Fruit fly (Drosophila melanogaster) Kc167 (cell line): ENCODE data around the gene CG14024.

Source experiments
- Myc ChIP-seq: fragments of >200 bp; optimal IDR thresholded peaks from 2 replicates; lab custom pipeline; 2017; ENCODE audit warnings: missing external identifiers
- Sin3A ChIP-seq: fragments of >200 bp; optimal IDR thresholded peaks from 2 replicates; lab custom pipeline; 2018; ENCODE audit warnings: missing external identifiers
- h ChIP-seq: fragments of >200 bp; optimal IDR thresholded peaks from 3 replicates; lab custom pipeline; 2018; ENCODE audit warnings: missing external identifiers
- insv ChIP-seq: fragments of >200 bp; optimal IDR thresholded peaks from 3 replicates; lab custom pipeline; 2018; ENCODE audit warnings: missing external identifiers
- psq ChIP-seq: fragments of >200 bp; optimal IDR thresholded peaks from 2 replicates; lab custom pipeline; 2017; ENCODE audit warnings: missing external identifiers
- ttk ChIP-seq: sonication (Bioruptor generic); optimal IDR thresholded peaks from 2 replicates; lab custom pipeline; 2017; ENCODE audit warnings: missing external identifiers

CG14024 gene

dm6 chr2L:5285860-5286259 lies 28.8 kb downstream of the CG14024 start:
- TF ChIP-seq Sin3A (lab: Kevin White, UChicago), result no peak
- TF ChIP-seq Myc (lab: Kevin White, UChicago), result no peak

- no peak for TF ChIP-seq insv (lab: Kevin White, UChicago)
- no peak for TF ChIP-seq h (lab: Kevin White, UChicago)
- TF ChIP-seq Myc (lab: Kevin White, UChicago), result no peak
- TF ChIP-seq psq (lab: Kevin White, UChicago), result no peak
- TF ChIP-seq Sin3A (lab: Kevin White, UChicago), result no peak
These were observed 29.9 kb downstream of the CG14024 start for dm6 chr2L:5284820-5285219.

- TF ChIP-seq insv (lab: Kevin White, UChicago), result no peak
- no peak for TF ChIP-seq ttk
- TF ChIP-seq h (lab: Kevin White, UChicago), result no peak
- TF ChIP-seq psq (lab: Kevin White, UChicago), result no peak
- no peak for TF ChIP-seq Myc (lab: Kevin White, UChicago)
- no peak for TF ChIP-seq Sin3A (lab: Kevin White, UChicago)
These were observed 36.2 kb downstream of the CG14024 start, which contains the start of the genes Nin and Bub1 for dm6 chr2L:5278309-5279130. Nin (minus strand) TSS chr2L:5278548. Bub1 (plus strand) TSS chr2L:5278865.

- TF ChIP-seq h (lab: Kevin White, UChicago), result no peak
- no peak for TF ChIP-seq Sin3A (lab: Kevin White, UChicago)
- TF ChIP-seq insv (lab: Kevin White, UChicago), result no peak
- TF ChIP-seq psq (lab: Kevin White, UChicago), result no peak
- TF ChIP-seq Myc (lab: Kevin White, UChicago), result no peak
- TF ChIP-seq ttk, result no peak
These were observed 37.3 kb downstream of the CG14024 start for dm6 chr2L:5277262-5278008.

- TF ChIP-seq ttk, result no peak
- no peak for TF ChIP-seq h (lab: Kevin White, UChicago)
- TF ChIP-seq Myc (lab: Kevin White, UChicago), result no peak
- no peak for TF ChIP-seq Sin3A (lab: Kevin White, UChicago)
- no peak for TF ChIP-seq psq (lab: Kevin White, UChicago)
- TF ChIP-seq insv (lab: Kevin White, UChicago), result no peak
These were observed 43.6 kb downstream of the CG14024 start, which contains the start of gene tkv for dm6 chr2L:5271081-5271480. tkv (minus strand) TSS chr2L:5271384.

dm6 chr2L:5270215-5271071 lies 44.3 kb downstream of the CG14024 start:
- no peak for TF ChIP-seq Myc (lab: Kevin White, UChicago)
- TF ChIP-seq psq (lab: Kevin White, UChicago), result no peak
- no peak for TF ChIP-seq h (lab: Kevin White, UChicago)
- TF ChIP-seq ttk, result no peak
- no peak for TF ChIP-seq Sin3A (lab: Kevin White, UChicago)
- TF ChIP-seq insv (lab: Kevin White, UChicago), result no peak

dm6 chr2L:5268198-5268597 lies 46.5 kb downstream of the CG14024 start, which contains the start of gene Cyp4ac3:
Cyp4ac3 (plus strand) TSS chr2L:5268498.
- no peak for TF ChIP-seq psq (lab: Kevin White, UChicago)
- no peak for TF ChIP-seq h (lab: Kevin White, UChicago)
- no peak for TF ChIP-seq insv (lab: Kevin White, UChicago)
- TF ChIP-seq Sin3A (lab: Kevin White, UChicago), result no peak

dm6 chr2L:5266092-5266491 lies 48.6 kb downstream of the CG14024 start, which contains the start of gene Cyp4ac2:
Cyp4ac2 (plus strand) TSS chr2L:5266392.
- no peak for TF ChIP-seq insv (lab: Kevin White, UChicago)
- TF ChIP-seq psq (lab: Kevin White, UChicago), result no peak
- TF ChIP-seq ttk, result no peak
- no peak for TF ChIP-seq Myc (lab: Kevin White, UChicago)
- TF ChIP-seq h (lab: Kevin White, UChicago), result no peak
- TF ChIP-seq Sin3A (lab: Kevin White, UChicago), result no peak

- TF ChIP-seq Myc (lab: Kevin White, UChicago) (no peak), psq (lab: Kevin White, UChicago) (no peak), ttk (no peak), insv (lab: Kevin White, UChicago) (no peak), h (lab: Kevin White, UChicago) (no peak)
These were observed 50.5 kb downstream of the CG14024 start for dm6 chr2L:5264157-5264556.

dm6 chr2L:5263343-5264051 lies 51.2 kb downstream of the CG14024 start, which contains the start of gene Cyp4ac1:
Cyp4ac1 (plus strand) TSS chr2L:5264001.
- TF ChIP-seq Myc (lab: Kevin White, UChicago) (no peak), insv (lab: Kevin White, UChicago) (no peak), Sin3A (lab: Kevin White, UChicago) (no peak), h (lab: Kevin White, UChicago) (no peak)
